Fruit fly (Drosophila melanogaster): ENCODE data around the gene Flo2.

The Flo2 gene

dm6 chrX:14882536-14883118 is 43.5 kb downstream of the Flo2 start, which contains the start of the genes CG45064 and CG45065:
TSS of gene CG45064 (minus strand) at chrX:14882586.
TSS of gene CG45065 (minus strand) at chrX:14882586.
- peak; percentile 37 for TF ChIP-seq CG34367 (tag; optimal IDR thresholded peaks at IDR 0.05)
- TF ChIP-seq fd96Ca (GFP tag; IDR thresholded peaks at IDR 0.05) = peak; percentile 87
- TF ChIP-seq CG10348 (GFP tag; IDR thresholded peaks at IDR 0.05) = 0 out of 2 replicates have a peak, but pooled peaks have one; percentile 38
- TF ChIP-seq Snoo (tag; optimal IDR thresholded peaks at IDR 0.05) = peak; percentile 54
- peak; percentile 92 for TF ChIP-seq CG4496 (GFP tag; IDR thresholded peaks at IDR 0.05)
- TF ChIP-seq EcR (GFP tag; optimal IDR thresholded peaks at IDR 0.05) = no peak
- TF ChIP-seq CG15710 (tag; optimal IDR thresholded peaks at IDR 0.05) = peak; percentile 61
- peak; percentile 71 for TF ChIP-seq rn (GFP tag; IDR thresholded peaks at IDR 0.05)
- peak; percentile 91 for TF ChIP-seq CG32121 (GFP tag; IDR thresholded peaks at IDR 0.05)
- peak; percentile 67 for TF ChIP-seq CG8159 (tag; optimal IDR thresholded peaks at IDR 0.05)
- TF ChIP-seq CG14655 (GFP tag; optimal IDR thresholded peaks at IDR 0.05) = peak; percentile 56
- no peak for TF ChIP-seq D1 (tag; optimal IDR thresholded peaks at IDR 0.05)
- TF ChIP-seq CG13204 (GFP tag; optimal IDR thresholded peaks at IDR 0.05) = no peak
- TF ChIP-seq Pif1B (GFP tag; optimal IDR thresholded peaks at IDR 0.05) = peak; percentile 85
- TF ChIP-seq CG9948 (tag; optimal IDR thresholded peaks at IDR 0.05) = peak; percentile 68
- TF ChIP-seq CG8301 (tag; optimal IDR thresholded peaks at IDR 0.05) = peak; percentile 73
- peak; percentile 70 for TF ChIP-seq CG17806 (tag; optimal IDR thresholded peaks at IDR 0.05)
- peak; percentile 93 for TF ChIP-seq Ets98B (GFP tag; IDR thresholded peaks at IDR 0.05)
- no peak for TF ChIP-seq gl (tag; optimal IDR thresholded peaks at IDR 0.05)
- TF ChIP-seq CG12605 (GFP tag; IDR thresholded peaks at IDR 0.05) = peak; percentile 82
- peak; percentile 89 for TF ChIP-seq Pif1A (GFP tag; optimal IDR thresholded peaks at IDR 0.05)

- TF ChIP-seq CG8301 (tag; optimal IDR thresholded peaks at IDR 0.05) = no peak
Observed at dm6 chrX:14883993-14884392, 44.8 kb downstream of the Flo2 start.

dm6 chrX:14885554-14885953 is 46.4 kb downstream of the Flo2 start:
- TF ChIP-seq CG34367 (tag; optimal IDR thresholded peaks at IDR 0.05) = no peak
- TF ChIP-seq EcR (GFP tag; optimal IDR thresholded peaks at IDR 0.05) = no peak
- no peak for TF ChIP-seq CG8301 (tag; optimal IDR thresholded peaks at IDR 0.05)
- TF ChIP-seq Pif1B (GFP tag; optimal IDR thresholded peaks at IDR 0.05) = no peak
- no peak for TF ChIP-seq D1 (tag; optimal IDR thresholded peaks at IDR 0.05)
- no peak for TF ChIP-seq Ets98B (GFP tag; IDR thresholded peaks at IDR 0.05)
- TF ChIP-seq CG4496 (GFP tag; IDR thresholded peaks at IDR 0.05) = no peak
- no peak for TF ChIP-seq CG13204 (GFP tag; optimal IDR thresholded peaks at IDR 0.05)

- TF ChIP-seq CG4496 (GFP tag; IDR thresholded peaks at IDR 0.05) = peak; percentile 56; the same call in 2 of the 3 replicates
- no peak for TF ChIP-seq CG10348 (GFP tag; IDR thresholded peaks at IDR 0.05)
- no peak for TF ChIP-seq gl (tag; optimal IDR thresholded peaks at IDR 0.05)
- TF ChIP-seq CG9948 (tag; optimal IDR thresholded peaks at IDR 0.05) = no peak
- peak; percentile 42 for TF ChIP-seq CG8159 (tag; optimal IDR thresholded peaks at IDR 0.05)
- peak; percentile 29 for TF ChIP-seq CG8301 (tag; optimal IDR thresholded peaks at IDR 0.05)
- TF ChIP-seq CG34367 (tag; optimal IDR thresholded peaks at IDR 0.05) = no peak
- peak; percentile 16; the same call in 1 of the 2 replicates for TF ChIP-seq Ets98B (GFP tag; IDR thresholded peaks at IDR 0.05)
- TF ChIP-seq Snoo (tag; optimal IDR thresholded peaks at IDR 0.05) = no peak
- TF ChIP-seq CG32121 (GFP tag; IDR thresholded peaks at IDR 0.05) = 0 out of 2 replicates have a peak, but pooled peaks have one; percentile 20
- no peak for TF ChIP-seq Pif1B (GFP tag; optimal IDR thresholded peaks at IDR 0.05)
- TF ChIP-seq Pif1A (GFP tag; optimal IDR thresholded peaks at IDR 0.05) = peak; percentile 16
- TF ChIP-seq CG12605 (GFP tag; IDR thresholded peaks at IDR 0.05) = no peak
- 0 out of 2 replicates have a peak, but pooled peaks have one; percentile 19 for TF ChIP-seq rn (GFP tag; IDR thresholded peaks at IDR 0.05)
- peak; percentile 8 for TF ChIP-seq CG14655 (GFP tag; optimal IDR thresholded peaks at IDR 0.05)
Observed at dm6 chrX:14892303-14892702, 53.1 kb downstream of the Flo2 start.

dm6 chrX:14893872-14894271 is 54.7 kb downstream of the Flo2 start:
- TF ChIP-seq Pif1A (GFP tag; optimal IDR thresholded peaks at IDR 0.05) = no peak
- no peak for TF ChIP-seq Ets98B (GFP tag; IDR thresholded peaks at IDR 0.05)
- TF ChIP-seq Pif1B (GFP tag; optimal IDR thresholded peaks at IDR 0.05) = no peak
- no peak for TF ChIP-seq CG10348 (GFP tag; IDR thresholded peaks at IDR 0.05)
- no peak for TF ChIP-seq CG12605 (GFP tag; IDR thresholded peaks at IDR 0.05)
- no peak for TF ChIP-seq CG17806 (tag; optimal IDR thresholded peaks at IDR 0.05)
- TF ChIP-seq EcR (GFP tag; optimal IDR thresholded peaks at IDR 0.05) = no peak
- no peak for TF ChIP-seq rn (GFP tag; IDR thresholded peaks at IDR 0.05)

dm6 chrX:14896310-14896709 is 57.1 kb downstream of the Flo2 start:
- TF ChIP-seq EcR (GFP tag; optimal IDR thresholded peaks at IDR 0.05) (no peak), CG10348 (GFP tag; IDR thresholded peaks at IDR 0.05) (no peak), Pif1B (GFP tag; optimal IDR thresholded peaks at IDR 0.05) (no peak), CG9948 (tag; optimal IDR thresholded peaks at IDR 0.05) (no peak), CG34367 (tag; optimal IDR thresholded peaks at IDR 0.05) (no peak), CG17806 (tag; optimal IDR thresholded peaks at IDR 0.05) (no peak), CG12605 (GFP tag; IDR thresholded peaks at IDR 0.05) (no peak), Snoo (tag; optimal IDR thresholded peaks at IDR 0.05) (no peak), CG32121 (GFP tag; IDR thresholded peaks at IDR 0.05) (peak; percentile 41; the same call in 1 of the 2 replicates), fd96Ca (GFP tag; IDR thresholded peaks at IDR 0.05) (no peak), CG13204 (GFP tag; optimal IDR thresholded peaks at IDR 0.05) (no peak), gl (tag; optimal IDR thresholded peaks at IDR 0.05) (no peak), CG15710 (tag; optimal IDR thresholded peaks at IDR 0.05) (no peak), Pif1A (GFP tag; optimal IDR thresholded peaks at IDR 0.05) (no peak), CG8159 (tag; optimal IDR thresholded peaks at IDR 0.05) (no peak), CG4496 (GFP tag; IDR thresholded peaks at IDR 0.05) (0 out of 3 replicates have a peak, but pooled peaks have one; percentile 19), CG8301 (tag; optimal IDR thresholded peaks at IDR 0.05) (peak; percentile 10), Ets98B (GFP tag; IDR thresholded peaks at IDR 0.05) (no peak), D1 (tag; optimal IDR thresholded peaks at IDR 0.05) (no peak), rn (GFP tag; IDR thresholded peaks at IDR 0.05) (no peak), CG14655 (GFP tag; optimal IDR thresholded peaks at IDR 0.05) (no peak)
